Fruit fly (Drosophila melanogaster) whole organism, embryonic: ENCODE results near the gene klu.

Source experiments
- Adf1 ChIP-seq: fragments of 200-800 bp; sonication (Bioruptor generic); IDR thresholded peaks from 2 replicates; pipeline ENCODE4 v1.3.6; 2022; ENCODE audit warnings: missing biosample characterization, missing genetic modification characterization
- Bdp1 ChIP-seq: fragments of 200-800 bp; sonication (Bioruptor generic); optimal IDR thresholded peaks from 3 replicates; lab custom pipeline; 2016; ENCODE audit warnings: missing biosample characterization, missing genetic modification characterization
- Bgb ChIP-seq: fragments of 200-800 bp; sonication (Bioruptor generic); IDR thresholded peaks from 2 replicates; pipeline ENCODE4 v1.3.6; 2022; ENCODE audit warnings: missing biosample characterization, missing genetic modification characterization; ENCODE audit not compliant: partially characterized antibody
- BtbVII ChIP-seq: fragments of 200-800 bp; sonication (Bioruptor generic); optimal IDR thresholded peaks from 3 replicates; lab custom pipeline; 2017; ENCODE audit warnings: missing biosample characterization, mild to moderate bottlenecking, missing genetic modification characterization
- CG11456 ChIP-seq: fragments of 200-800 bp; sonication (Bioruptor generic); IDR thresholded peaks from 3 replicates; pipeline ENCODE4 v1.3.6; 2022; ENCODE audit warnings: missing biosample characterization, missing genetic modification characterization
- CG14441 ChIP-seq: fragments of 200-800 bp; sonication (Bioruptor generic); IDR thresholded peaks from 2 replicates; pipeline ENCODE4 v1.3.6; 2022; ENCODE audit warnings: missing biosample characterization, missing genetic modification characterization
- CG15514 ChIP-seq: fragments of 200-800 bp; sonication (Bioruptor generic); optimal IDR thresholded peaks from 3 replicates; lab custom pipeline; 2017; ENCODE audit warnings: missing biosample characterization, missing genetic modification characterization, mild to moderate bottlenecking, moderate library complexity, missing genetic modification reagents
- CG1602 ChIP-seq: fragments of 200-800 bp; sonication (Bioruptor generic); optimal IDR thresholded peaks from 3 replicates; lab custom pipeline; 2016; ENCODE audit warnings: missing biosample characterization, missing genetic modification characterization
- CG17829 ChIP-seq: fragments of 200-800 bp; optimal IDR thresholded peaks from 2 replicates; lab custom pipeline; 2019; ENCODE audit warnings: missing biosample characterization, mild to moderate bottlenecking, missing genetic modification characterization, moderate library complexity
- CG18599 ChIP-seq: fragments of 200-800 bp; sonication (Bioruptor generic); optimal IDR thresholded peaks from 3 replicates; lab custom pipeline; 2017; ENCODE audit warnings: missing biosample characterization, missing genetic modification characterization, mild to moderate bottlenecking, moderate library complexity, missing genetic modification reagents
- CG2116 ChIP-seq: fragments of 200-800 bp; sonication (Bioruptor generic); optimal IDR thresholded peaks from 3 replicates; lab custom pipeline; 2018; ENCODE audit warnings: missing biosample characterization, mild to moderate bottlenecking, missing genetic modification characterization
- CG30431 ChIP-seq: fragments of 200-800 bp; sonication (Bioruptor generic); optimal IDR thresholded peaks from 2 replicates; lab custom pipeline; 2017; ENCODE audit warnings: missing biosample characterization, missing genetic modification characterization
- CG4707 ChIP-seq: fragments of 200-800 bp; sonication (Bioruptor generic); optimal IDR thresholded peaks from 2 replicates; lab custom pipeline; 2018; ENCODE audit warnings: missing biosample characterization, mild to moderate bottlenecking, missing genetic modification characterization, moderate library complexity
- CG5180 ChIP-seq: fragments of 200-800 bp; sonication (Bioruptor generic); optimal IDR thresholded peaks from 3 replicates; lab custom pipeline; 2017; ENCODE audit warnings: missing biosample characterization, missing genetic modification characterization, mild to moderate bottlenecking, moderate library complexity, missing genetic modification reagents
- CG6175 ChIP-seq: fragments of 200-800 bp; sonication (Bioruptor generic); IDR thresholded peaks from 3 replicates; pipeline ENCODE4 v1.3.6; 2022; ENCODE audit warnings: missing biosample characterization, missing genetic modification characterization
- CG6254 ChIP-seq: fragments of 200-800 bp; sonication (Bioruptor generic); optimal IDR thresholded peaks from 3 replicates; lab custom pipeline; 2017; ENCODE audit warnings: mild to moderate bottlenecking, missing biosample characterization, missing genetic modification reagents, missing genetic modification characterization
- CG6813 ChIP-seq: fragments of 200-800 bp; sonication (Bioruptor generic); optimal IDR thresholded peaks from 2 replicates; lab custom pipeline; 2017; ENCODE audit warnings: missing biosample characterization, missing genetic modification characterization, mild to moderate bottlenecking, moderate library complexity, missing genetic modification reagents
- CG7745 ChIP-seq: fragments of 200-800 bp; sonication (Bioruptor generic); optimal IDR thresholded peaks from 2 replicates; lab custom pipeline; 2018; ENCODE audit warnings: missing biosample characterization, mild to moderate bottlenecking, missing genetic modification characterization, moderate library complexity
- CG8281 ChIP-seq: fragments of 200-800 bp; sonication (Bioruptor generic); optimal IDR thresholded peaks from 2 replicates; lab custom pipeline; 2018; ENCODE audit warnings: missing biosample characterization, mild to moderate bottlenecking, missing genetic modification characterization, moderate library complexity
- CG8924 ChIP-seq: fragments of 200-800 bp; optimal IDR thresholded peaks from 3 replicates; lab custom pipeline; 2019; ENCODE audit warnings: missing biosample characterization, mild to moderate bottlenecking, missing genetic modification characterization, moderate library complexity
- CkIIα-i1 ChIP-seq: fragments of 200-800 bp; sonication (Bioruptor generic); IDR thresholded peaks from 2 replicates; pipeline ENCODE4 v1.3.6; 2022; ENCODE audit warnings: missing biosample characterization, missing genetic modification characterization
- CoRest ChIP-seq: fragments of 200-800 bp; sonication (Bioruptor generic); optimal IDR thresholded peaks from 3 replicates; lab custom pipeline; 2018; ENCODE audit warnings: missing biosample characterization, mild to moderate bottlenecking, missing genetic modification characterization, moderate library complexity
- CrebB ChIP-seq: fragments of 200-800 bp; sonication (Bioruptor generic); optimal IDR thresholded peaks from 3 replicates; lab custom pipeline; 2018; ENCODE audit warnings: missing biosample characterization, mild to moderate bottlenecking, missing genetic modification characterization
- Fer2 ChIP-seq: fragments of 200-800 bp; sonication (Bioruptor generic); optimal IDR thresholded peaks from 2 replicates; lab custom pipeline; 2018; ENCODE audit warnings: missing biosample characterization, mild to moderate bottlenecking, missing genetic modification characterization, moderate library complexity
- HLH4C ChIP-seq: fragments of 200-800 bp; sonication (Bioruptor generic); IDR thresholded peaks from 3 replicates; pipeline ENCODE4 v1.3.6; 2022; ENCODE audit warnings: missing biosample characterization, missing genetic modification characterization; ENCODE audit not compliant: partially characterized antibody
- HLH54F ChIP-seq: fragments of 200-800 bp; sonication (Bioruptor generic); optimal IDR thresholded peaks from 3 replicates; lab custom pipeline; 2016; ENCODE audit warnings: missing biosample characterization, missing genetic modification characterization
- HmgD ChIP-seq: fragments of 200-800 bp; sonication (Bioruptor generic); optimal IDR thresholded peaks from 3 replicates; lab custom pipeline; 2016; ENCODE audit warnings: missing biosample characterization, missing genetic modification characterization
- Hmx ChIP-seq: fragments of 200-800 bp; sonication (Bioruptor generic); optimal IDR thresholded peaks from 2 replicates; lab custom pipeline; 2016; ENCODE audit warnings: missing biosample characterization, missing genetic modification characterization
- Lpt ChIP-seq: fragments of >200 bp; optimal IDR thresholded peaks from 2 replicates; lab custom pipeline; 2018; ENCODE audit warnings: missing biosample characterization, missing genetic modification characterization
- Mrtf ChIP-seq: fragments of 200-800 bp; sonication (Bioruptor generic); IDR thresholded peaks from 3 replicates; pipeline ENCODE4 v1.3.6; 2022; ENCODE audit warnings: missing biosample characterization, missing genetic modification characterization
- Oaz ChIP-seq: fragments of 200-800 bp; sonication (Bioruptor generic); IDR thresholded peaks from 2 replicates; pipeline ENCODE4 v1.3.6; 2022; ENCODE audit warnings: missing biosample characterization, missing genetic modification characterization
- Oli ChIP-seq: fragments of 200-800 bp; sonication (Bioruptor generic); optimal IDR thresholded peaks from 2 replicates; lab custom pipeline; 2018; ENCODE audit warnings: missing biosample characterization, mild to moderate bottlenecking, missing genetic modification characterization, moderate library complexity
- Stat92E ChIP-seq, 3 experiments: fragments of >200 bp in 2 of 3; fragments of 200-800 bp in 1 of 3; sonication (Bioruptor generic) in 1 of 3; optimal IDR thresholded peaks; 2 replicates each; lab custom pipeline; 2017 to 2019; ENCODE audit warnings: missing biosample characterization in 3 of 3, missing genetic modification characterization in 3 of 3, mild to moderate bottlenecking in 1 of 3, moderate library complexity in 1 of 3
- TFAM ChIP-seq: fragments of 200-800 bp; sonication (Bioruptor generic); optimal IDR thresholded peaks from 2 replicates; lab custom pipeline; 2017; ENCODE audit warnings: missing biosample characterization, missing genetic modification characterization, inconsistent platforms
- abd-A ChIP-seq: fragments of 200-800 bp; sonication (Bioruptor generic); optimal IDR thresholded peaks from 3 replicates; lab custom pipeline; 2019; ENCODE audit warnings: missing biosample characterization, mild to moderate bottlenecking, missing genetic modification characterization, moderate library complexity
- ara ChIP-seq: fragments of 200-800 bp; sonication (Bioruptor generic); IDR thresholded peaks from 2 replicates; pipeline ENCODE4 v1.3.6; 2022; ENCODE audit warnings: missing biosample characterization, missing genetic modification characterization
- cad ChIP-seq: fragments of >200 bp; optimal IDR thresholded peaks from 2 replicates; lab custom pipeline; 2017; ENCODE audit warnings: missing biosample characterization, missing genetic modification characterization
- chm ChIP-seq: fragments of 200-800 bp; sonication (Bioruptor generic); IDR thresholded peaks from 2 replicates; pipeline ENCODE4 v1.3.6; 2022; ENCODE audit warnings: missing biosample characterization, missing genetic modification characterization
- crol ChIP-seq: fragments of 200-800 bp; sonication (Bioruptor generic); IDR thresholded peaks from 2 replicates; pipeline ENCODE4 v1.3.6; 2022; ENCODE audit warnings: missing biosample characterization, missing genetic modification characterization
- ewg ChIP-seq: fragments of 200-800 bp; sonication (Bioruptor generic); optimal IDR thresholded peaks from 3 replicates; lab custom pipeline; 2017; ENCODE audit warnings: mild to moderate bottlenecking, missing biosample characterization, missing genetic modification reagents, missing genetic modification characterization
- jigr1 ChIP-seq: fragments of 200-800 bp; sonication (Bioruptor generic); IDR thresholded peaks from 3 replicates; pipeline ENCODE4 v1.3.6; 2022; ENCODE audit warnings: missing biosample characterization, missing genetic modification characterization
- jing ChIP-seq: fragments of 200-800 bp; sonication (Bioruptor generic); optimal IDR thresholded peaks from 2 replicates; lab custom pipeline; 2018; ENCODE audit warnings: missing biosample characterization, mild to moderate bottlenecking, missing genetic modification characterization
- ken ChIP-seq: fragments of 200-800 bp; sonication (Bioruptor generic); IDR thresholded peaks from 3 replicates; pipeline ENCODE4 v1.3.6; 2022; ENCODE audit warnings: missing biosample characterization, missing genetic modification characterization
- lbe ChIP-seq: fragments of 200-800 bp; sonication (Bioruptor generic); optimal IDR thresholded peaks from 2 replicates; lab custom pipeline; 2016; ENCODE audit warnings: missing biosample characterization, mild to moderate bottlenecking, missing genetic modification characterization
- sna ChIP-seq: fragments of 200-800 bp; sonication (Bioruptor generic); IDR thresholded peaks from 2 replicates; pipeline ENCODE4 v1.3.6; 2022; ENCODE audit warnings: missing biosample characterization, missing genetic modification characterization; ENCODE audit not compliant: partially characterized antibody
- sr ChIP-seq: fragments of 200-800 bp; sonication (Bioruptor generic); IDR thresholded peaks from 3 replicates; pipeline ENCODE4 v1.3.6; 2022; ENCODE audit warnings: missing biosample characterization, missing genetic modification characterization
- stwl ChIP-seq: fragments of 200-800 bp; sonication (Bioruptor generic); optimal IDR thresholded peaks from 3 replicates; lab custom pipeline; 2018; ENCODE audit warnings: missing biosample characterization, mild to moderate bottlenecking, missing genetic modification characterization, moderate library complexity
- ttk ChIP-seq: fragments of 200-800 bp; sonication (Bioruptor generic); IDR thresholded peaks from 2 replicates; pipeline ENCODE4 v2.1.2; 2022; ENCODE audit warnings: missing biosample characterization, missing genetic modification characterization
- tx ChIP-seq: fragments of 200-800 bp; sonication (Bioruptor generic); optimal IDR thresholded peaks from 2 replicates; lab custom pipeline; 2016; ENCODE audit warnings: missing biosample characterization, missing genetic modification characterization
- z ChIP-seq: fragments of 200-800 bp; sonication (Bioruptor generic); IDR thresholded peaks from 3 replicates; pipeline ENCODE4 v1.3.6; 2022; ENCODE audit warnings: missing biosample characterization, missing genetic modification characterization

Gene klu

DNA sequence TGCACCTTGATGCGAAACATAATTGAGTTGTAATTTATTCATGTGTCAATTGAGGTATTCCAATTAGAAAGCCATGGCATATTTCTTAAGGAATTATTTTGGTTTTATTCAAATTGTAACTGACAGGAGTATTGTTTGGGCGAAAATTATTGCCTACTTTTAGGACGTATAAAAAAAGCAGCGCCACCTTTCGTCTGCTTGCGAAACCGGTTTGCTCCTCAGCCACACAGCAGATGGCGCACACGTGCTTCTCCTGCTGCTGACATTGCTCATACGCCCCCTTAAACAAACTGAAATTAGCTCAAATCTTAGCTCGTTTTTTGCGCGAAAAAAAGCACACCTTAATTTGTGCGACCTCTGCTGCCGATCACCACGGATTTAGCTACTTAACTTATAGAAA is 38.9 kb upstream of the klu start (continued):
- peak; percentile 82 for TF ChIP-seq Mrtf (GFP tag; lab: Robert Waterston, UW)
- TF ChIP-seq stwl (tag; lab: Kevin White, UChicago) = peak; percentile 54
- peak; percentile 72 for TF ChIP-seq CG14441 (GFP tag; lab: Robert Waterston, UW)
- no peak for TF ChIP-seq TFAM (GFP tag; lab: Kevin White, UChicago)
- TF ChIP-seq HLH54F (GFP tag; lab: Kevin White, UChicago) = peak; percentile 44
- peak; percentile 43; the same call in 1 of the 3 replicates for TF ChIP-seq z (GFP tag; lab: Robert Waterston, UW)
- TF ChIP-seq Oli (tag; lab: Kevin White, UChicago) = peak; percentile 54
- no peak for TF ChIP-seq lbe (GFP tag; lab: Kevin White, UChicago)
- TF ChIP-seq CG7745 (tag; lab: Kevin White, UChicago) = no peak
- peak; percentile 66 for TF ChIP-seq CG5180 (GFP tag; lab: Kevin White, UChicago)
- peak; percentile 70 for TF ChIP-seq Bdp1 (GFP tag; lab: Kevin White, UChicago)
- TF ChIP-seq Lpt (GFP tag; lab: Kevin White, UChicago) = no peak
- TF ChIP-seq Bgb (GFP tag; lab: Robert Waterston, UW) = peak; percentile 28; the same call in 1 of the 2 replicates
- no peak for TF ChIP-seq sna (GFP tag; lab: Robert Waterston, UW)
- no peak for TF ChIP-seq cad (GFP tag; lab: Kevin White, UChicago)
- TF ChIP-seq ken (GFP tag; lab: Robert Waterston, UW) = peak; percentile 80; the same call in 2 of the 3 replicates
- TF ChIP-seq ewg = peak; percentile 72
- peak; percentile 47 for TF ChIP-seq CG2116 (GFP tag; lab: Kevin White, UChicago)
- TF ChIP-seq CG17829 (tag; lab: Kevin White, UChicago) = peak; percentile 82
- TF ChIP-seq CG6813 (GFP tag; lab: Kevin White, UChicago) = peak; percentile 63
- TF ChIP-seq CG18599 (GFP tag; lab: Kevin White, UChicago) = no peak
- no peak for TF ChIP-seq HLH4C (GFP tag; lab: Robert Waterston, UW)
- peak; percentile 82; the same call in 2 of the 3 replicates for TF ChIP-seq sr (GFP tag; lab: Robert Waterston, UW)
- TF ChIP-seq CG4707 (GFP tag; lab: Kevin White, UChicago) = peak; percentile 54
- no peak for TF ChIP-seq abd-A (tag; lab: Kevin White, UChicago)
- peak; percentile 55; the same call in 1 of the 2 replicates for TF ChIP-seq ara
- no peak for TF ChIP-seq jigr1 (GFP tag; lab: Robert Waterston, UW)
- peak; percentile 42; the same call in 1 of the 2 replicates for TF ChIP-seq ttk
- peak; percentile 70 for TF ChIP-seq Oaz
- no peak; the same call in 1 of the 2 replicates for TF ChIP-seq crol (GFP tag; lab: Robert Waterston, UW)
- TF ChIP-seq BtbVII (GFP tag; lab: Kevin White, UChicago) = peak; percentile 24
- TF ChIP-seq CG6254 = peak; percentile 29
- no peak for TF ChIP-seq CkIIα-i1 (GFP tag; lab: Robert Waterston, UW)
- peak; percentile 62 for TF ChIP-seq CG1602 (GFP tag; lab: Kevin White, UChicago)
- TF ChIP-seq jing (GFP tag; lab: Kevin White, UChicago) = peak; percentile 45
- TF ChIP-seq Hmx = no peak
- TF ChIP-seq Fer2 (tag; lab: Kevin White, UChicago) = peak; percentile 36
- TF ChIP-seq CG8924 (tag; lab: Kevin White, UChicago) = peak; percentile 19
- TF ChIP-seq CoRest (tag; lab: Kevin White, UChicago) = peak; percentile 69
- 0 out of 3 replicates have a peak, but pooled peaks have one; percentile 64 for TF ChIP-seq CG6175 (GFP tag; lab: Robert Waterston, UW)
- TF ChIP-seq CG8281 (tag; lab: Kevin White, UChicago) = peak; percentile 48
- no peak for TF ChIP-seq Stat92E (GFP tag; optimal IDR thresholded peaks at IDR 0.05; lab: Kevin White, UChicago)
- TF ChIP-seq CG11456 (GFP tag; lab: Robert Waterston, UW) = peak; percentile 96
- peak; percentile 51 for TF ChIP-seq tx (GFP tag; lab: Kevin White, UChicago)
- peak; percentile 48 for TF ChIP-seq CG15514
- peak; percentile 77 for TF ChIP-seq chm (GFP tag; lab: Robert Waterston, UW)
- TF ChIP-seq HmgD = peak; percentile 83
- TF ChIP-seq CG30431 (GFP tag; lab: Kevin White, UChicago) = peak; percentile 71
- TF ChIP-seq Adf1 (GFP tag; lab: Robert Waterston, UW) = peak; percentile 19; the same call in 1 of the 2 replicates
- peak; percentile 24 for TF ChIP-seq CrebB
